Worm (Caenorhabditis elegans) whole organism, early embryonic: ENCODE results near the gene F10E7.6.

Experiments
- hmbx-1 ChIP-seq: sonication (generic microtip); optimal IDR thresholded peaks from 2 replicates; lab custom pipeline; 2016; ENCODE audit warnings: mild to moderate bottlenecking, missing genetic modification characterization, missing compliant biosample characterization
- tbx-37 ChIP-seq: fragments of 200-800 bp; sonication (Bioruptor generic); conservative IDR thresholded peaks from 2 replicates; pipeline ENCODE4 v1.3.6; 2022; ENCODE audit warnings: missing genetic modification reagents, missing genetic modification characterization, missing compliant biosample characterization

DNA sequence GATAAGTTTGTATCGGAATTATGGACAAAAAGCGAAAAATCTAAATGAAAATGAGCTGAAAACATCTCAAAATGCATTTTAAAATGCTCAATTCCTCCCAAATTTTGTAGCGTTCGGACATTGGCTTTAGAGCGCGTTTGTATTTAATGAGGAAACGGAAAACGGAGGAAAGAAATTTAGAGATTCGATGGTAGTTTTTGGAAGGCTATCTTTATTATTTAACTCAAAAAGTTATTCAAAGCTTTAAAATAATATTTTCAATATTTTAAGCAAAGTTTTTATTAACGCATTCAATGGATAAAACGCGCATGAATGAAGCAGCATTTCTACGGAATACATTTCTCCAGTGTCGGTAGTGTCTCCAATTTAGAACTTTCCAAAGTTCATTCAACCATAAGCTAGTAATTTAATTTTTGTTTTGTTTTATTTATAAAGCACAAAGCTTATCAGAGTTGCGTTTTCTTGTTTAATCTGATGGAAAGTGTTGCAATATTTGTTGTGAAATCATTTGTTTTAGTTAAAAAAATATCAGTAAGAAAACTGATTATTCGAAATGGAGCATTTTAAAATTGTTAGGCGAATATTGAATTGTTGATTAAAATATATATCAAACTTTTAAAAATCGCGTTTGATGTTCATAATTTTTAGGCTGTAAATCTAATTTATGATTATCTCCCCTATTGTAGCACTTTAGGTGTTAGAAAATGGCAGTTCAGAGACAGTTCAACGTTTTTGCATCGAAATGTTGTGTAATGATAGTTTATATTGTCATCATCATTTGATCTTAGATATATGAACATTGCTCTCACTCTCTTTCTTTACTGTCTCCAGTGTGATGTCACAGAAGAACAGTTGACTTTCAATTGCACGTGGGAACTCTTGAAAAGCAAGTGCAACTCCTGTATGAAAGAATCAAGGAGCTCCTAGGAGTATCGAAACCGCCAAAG, 40.0 kb upstream of the F10E7.6 start:
- TF ChIP-seq hmbx-1 = no peak
- 0 out of 2 replicates have a peak, but pooled peaks have one; percentile 19 for TF ChIP-seq tbx-37 (GFP tag; lab: Robert Waterston, UW)
